Comparison of ENCODE assay signal across 4 worm cellular contexts in the genomic region with DNA sequence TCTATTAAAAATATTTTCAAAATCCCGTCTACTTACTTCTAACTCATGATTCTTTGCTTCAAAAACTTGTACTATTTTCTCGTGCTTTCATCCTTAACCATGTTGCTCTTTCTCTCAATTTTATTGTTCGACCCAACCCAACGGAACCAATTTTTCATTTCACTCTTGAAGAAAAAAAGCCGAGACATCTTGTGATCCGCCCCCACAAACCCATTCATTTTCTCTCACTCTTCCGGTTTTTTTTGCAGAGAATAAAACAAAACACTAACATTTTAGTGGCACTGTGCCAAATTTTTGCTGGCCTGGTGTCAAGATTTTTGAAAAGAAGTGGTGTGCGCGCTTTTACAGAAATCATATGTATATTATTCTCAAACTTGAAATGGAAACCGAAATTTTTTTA.
A peak's percentile ranks its signal among the peaks of the same experiment; 100 is the strongest.
TF ChIP-seq lines count a peak whose summit lies in the region.

No protein-coding gene starts in this region.

TF ChIP-seq in whole organism, L1 larva, 84 proteins besides CTCF, POLR2A, EP300 and RAD21 (continues in another document):
- TF ChIP-seq nhr-84 (tag; optimal IDR thresholded peaks at IDR 0.05; lab: Kevin White, UChicago), result no peak
- no peak for TF ChIP-seq egl-27 (tag; optimal IDR thresholded peaks at IDR 0.05; lab: Kevin White, UChicago)
- TF ChIP-seq lsy-2 (tag; optimal IDR thresholded peaks at IDR 0.05; lab: Kevin White, UChicago), result peak in 1 of 2 experiments; percentile 33
- TF ChIP-seq C34B4.2 (tag; optimal IDR thresholded peaks at IDR 0.05; lab: Kevin White, UChicago), result no peak
- no peak for TF ChIP-seq tlp-1 (tag; optimal IDR thresholded peaks at IDR 0.05; lab: Kevin White, UChicago)
- TF ChIP-seq nhr-71 (tag; optimal IDR thresholded peaks at IDR 0.05; lab: Kevin White, UChicago), result peak; percentile 43
- no peak for TF ChIP-seq lir-3 (tag; optimal IDR thresholded peaks at IDR 0.05; lab: Kevin White, UChicago; ENCODE audit: poor library complexity)
- no peak for TF ChIP-seq nhr-12 (tag; optimal IDR thresholded peaks at IDR 0.05; lab: Kevin White, UChicago)
- TF ChIP-seq nhr-28 (tag; optimal IDR thresholded peaks at IDR 0.05; lab: Kevin White, UChicago), result no peak
- no peak for TF ChIP-seq ceh-8 (GFP tag; optimal IDR thresholded peaks at IDR 0.05; lab: Kevin White, UChicago)
- no peak for TF ChIP-seq unc-62 (GFP tag; optimal IDR thresholded peaks at IDR 0.05; lab: Kevin White, UChicago)
- TF ChIP-seq elt-2 (tag; optimal IDR thresholded peaks at IDR 0.05; lab: Kevin White, UChicago), result no peak
- TF ChIP-seq ceh-82 (tag; optimal IDR thresholded peaks at IDR 0.05; lab: Kevin White, UChicago), result no peak
- peak; percentile 46 for TF ChIP-seq rnt-1 (tag; optimal IDR thresholded peaks at IDR 0.05; lab: Kevin White, UChicago)
- no peak for TF ChIP-seq nhr-47 (tag; optimal IDR thresholded peaks at IDR 0.05; lab: Kevin White, UChicago)
- TF ChIP-seq sox-4 (tag; optimal IDR thresholded peaks at IDR 0.05; lab: Kevin White, UChicago), result no peak
- no peak for TF ChIP-seq C04F5.9 (tag; optimal IDR thresholded peaks at IDR 0.05; lab: Kevin White, UChicago)
- TF ChIP-seq irx-1 (tag; optimal IDR thresholded peaks at IDR 0.05; lab: Kevin White, UChicago), result no peak
- no peak for TF ChIP-seq snpc-4 (tag; optimal IDR thresholded peaks at IDR 0.05; lab: Kevin White, UChicago)
- no peak for TF ChIP-seq mep-1 (tag; optimal IDR thresholded peaks at IDR 0.05; lab: Kevin White, UChicago)
- no peak for TF ChIP-seq ama-1 (optimal IDR thresholded peaks at IDR 0.05; lab: Kevin White, UChicago)
- TF ChIP-seq ceh-88 (GFP tag; IDR thresholded peaks at IDR 0.05; lab: Robert Waterston, UW), result no peak
- TF ChIP-seq lin-15B (tag; optimal IDR thresholded peaks at IDR 0.05; lab: Kevin White, UChicago), result no peak

TF ChIP-seq in whole organism, L2 larva, 48 proteins besides CTCF, POLR2A, EP300 and RAD21:
- peak; percentile 5 for TF ChIP-seq crh-2 (tag; optimal IDR thresholded peaks at IDR 0.05; lab: Kevin White, UChicago)
- TF ChIP-seq lsy-2 (tag; optimal IDR thresholded peaks at IDR 0.05; lab: Kevin White, UChicago), result peak in 1 of 2 experiments; percentile 38
- TF ChIP-seq fos-1 (tag; optimal IDR thresholded peaks at IDR 0.05; lab: Kevin White, UChicago), result no peak
- peak; percentile 57 for TF ChIP-seq sem-4 (tag; optimal IDR thresholded peaks at IDR 0.05; lab: Kevin White, UChicago)

TF ChIP-seq in whole organism, L3 larva, 47 proteins besides CTCF, POLR2A, EP300 and RAD21:
- TF ChIP-seq lin-39 (tag; optimal IDR thresholded peaks at IDR 0.05; lab: Kevin White, UChicago), result peak; percentile 75
- peak; percentile 12 for TF ChIP-seq egl-5 (tag; optimal IDR thresholded peaks at IDR 0.05; lab: Kevin White, UChicago)
- no peak for TF ChIP-seq lin-15B (tag; optimal IDR thresholded peaks at IDR 0.05; lab: Kevin White, UChicago)
- TF ChIP-seq nfya-1 (tag; optimal IDR thresholded peaks at IDR 0.05; lab: Kevin White, UChicago; ENCODE audit: insufficient read depth), result peak; percentile 25
- no peak for TF ChIP-seq daf-12 (tag; optimal IDR thresholded peaks at IDR 0.05; lab: Kevin White, UChicago)
- TF ChIP-seq hmg-11 (tag; optimal IDR thresholded peaks at IDR 0.05; lab: Kevin White, UChicago), result no peak

TF ChIP-seq in whole organism, L4 larva, 104 proteins besides CTCF, POLR2A, EP300 and RAD21:
- TF ChIP-seq ceh-20 (GFP tag; IDR thresholded peaks at IDR 0.05; lab: Robert Waterston, UW) (0 out of 2 replicates have a peak, but pooled peaks have one; percentile 43), duxl-1 (tag; optimal IDR thresholded peaks at IDR 0.05; lab: Kevin White, UChicago; ENCODE audit: poor library complexity) (no peak), dmd-9 (GFP tag; IDR thresholded peaks at IDR 0.05; lab: Robert Waterston, UW) (no peak), D1046.2 (GFP tag; IDR thresholded peaks at IDR 0.05; lab: Robert Waterston, UW) (no peak), hlh-30 (tag; optimal IDR thresholded peaks at IDR 0.05; lab: Kevin White, UChicago; ENCODE audit: insufficient read depth) (peak; percentile 35), aha-1 (tag; lab: Kevin White, UChicago) (peak; percentile 92)
TF ChIP-seq in whole organism, L4 larva: peak in this region for 3.
